Fruit fly (Drosophila melanogaster) whole organism, adult: Measurements from ENCODE around the gene hll.

Experiments
- CG12768 ChIP-seq: fragments of 200-800 bp; sonication (Bioruptor generic); optimal IDR thresholded peaks from 2 replicates; lab custom pipeline; 2017; ENCODE audit warnings: missing biosample characterization, missing genetic modification characterization, mild to moderate bottlenecking, moderate library complexity, missing genetic modification reagents
- CG33017 ChIP-seq: fragments of 200-800 bp; sonication (Bioruptor generic); optimal IDR thresholded peaks from 2 replicates; lab custom pipeline; 2018; ENCODE audit warnings: missing biosample characterization, mild to moderate bottlenecking, missing genetic modification characterization, moderate library complexity
- pad ChIP-seq: fragments of 200-800 bp; sonication (Bioruptor generic); optimal IDR thresholded peaks from 3 replicates; lab custom pipeline; 2017; ENCODE audit warnings: missing biosample characterization, missing genetic modification characterization, mild to moderate bottlenecking, moderate library complexity, missing genetic modification reagents
- toe ChIP-seq: fragments of 200-800 bp; sonication (Bioruptor generic); optimal IDR thresholded peaks from 2 replicates; lab custom pipeline; 2016; ENCODE audit warnings: missing biosample characterization, missing genetic modification characterization

dm6 chr2L:14015109-14015508, 11.7 kb upstream of the hll start:
- TF ChIP-seq pad (GFP tag; lab: Kevin White, UChicago) (no peak), toe (no peak), CG12768 (no peak), CG33017 (tag; lab: Kevin White, UChicago) (no peak)
